Fruit fly (Drosophila melanogaster) Kc167 (cell line): ENCODE results near the gene CG11771.

Experiments
- Myc ChIP-seq: fragments of >200 bp; optimal IDR thresholded peaks from 2 replicates; lab custom pipeline; 2017; ENCODE audit warnings: missing external identifiers
- Sin3A ChIP-seq: fragments of >200 bp; optimal IDR thresholded peaks from 2 replicates; lab custom pipeline; 2018; ENCODE audit warnings: missing external identifiers
- h ChIP-seq: fragments of >200 bp; optimal IDR thresholded peaks from 3 replicates; lab custom pipeline; 2018; ENCODE audit warnings: missing external identifiers
- insv ChIP-seq: fragments of >200 bp; optimal IDR thresholded peaks from 3 replicates; lab custom pipeline; 2018; ENCODE audit warnings: missing external identifiers
- psq ChIP-seq: fragments of >200 bp; optimal IDR thresholded peaks from 2 replicates; lab custom pipeline; 2017; ENCODE audit warnings: missing external identifiers
- ttk ChIP-seq: sonication (Bioruptor generic); optimal IDR thresholded peaks from 2 replicates; lab custom pipeline; 2017; ENCODE audit warnings: missing external identifiers

The CG11771 gene

dm6 chr3R:24931856-24932255 lies at the start of gene CG11771:
Gene CG11771 (plus strand): TSS chr3R:24932010.
- TF ChIP-seq ttk (lab: Kevin White, UChicago) (no peak), insv (lab: Kevin White, UChicago) (no peak), Myc (lab: Kevin White, UChicago) (no peak), Sin3A (lab: Kevin White, UChicago) (no peak), h (no peak), psq (lab: Kevin White, UChicago) (no peak)

dm6 chr3R:24886470-24886869 lies 45.3 kb upstream of the CG11771 start:
- TF ChIP-seq Myc (lab: Kevin White, UChicago) (no peak), ttk (lab: Kevin White, UChicago) (no peak), h (no peak), insv (lab: Kevin White, UChicago) (no peak), Sin3A (lab: Kevin White, UChicago) (no peak), psq (lab: Kevin White, UChicago) (no peak)

DNA sequence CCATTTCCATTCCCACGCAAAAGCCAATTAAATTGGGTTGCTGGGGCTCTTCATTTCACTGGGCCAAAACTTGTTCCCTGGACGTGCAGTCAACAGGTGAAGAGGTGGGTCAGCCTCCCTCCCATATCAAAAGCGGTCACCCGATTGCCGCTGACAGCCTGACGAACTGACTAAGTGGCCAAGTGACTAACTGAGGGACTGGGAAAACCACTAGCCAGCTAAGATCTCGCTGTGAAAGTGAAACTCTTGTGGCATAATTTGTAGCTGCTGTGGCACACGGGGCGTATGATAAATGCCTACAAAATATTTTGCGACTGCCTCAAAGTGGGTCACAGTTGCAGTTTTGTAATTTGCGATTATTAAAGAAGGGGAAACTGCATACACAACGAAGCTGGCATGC lies 43.4 kb upstream of the CG11771 start:
- no peak for TF ChIP-seq Myc (lab: Kevin White, UChicago)
- no peak for TF ChIP-seq psq (lab: Kevin White, UChicago)
- TF ChIP-seq insv (lab: Kevin White, UChicago) = no peak
- TF ChIP-seq ttk (lab: Kevin White, UChicago) = no peak
- TF ChIP-seq h = no peak
- TF ChIP-seq Sin3A (lab: Kevin White, UChicago) = no peak

- TF ChIP-seq psq (lab: Kevin White, UChicago) (no peak), Sin3A (lab: Kevin White, UChicago) (no peak), ttk (lab: Kevin White, UChicago) (no peak), Myc (lab: Kevin White, UChicago) (no peak), insv (lab: Kevin White, UChicago) (no peak), h (no peak)
These were observed 42.4 kb upstream of the CG11771 start for dm6 chr3R:24889303-24889892.

DNA sequence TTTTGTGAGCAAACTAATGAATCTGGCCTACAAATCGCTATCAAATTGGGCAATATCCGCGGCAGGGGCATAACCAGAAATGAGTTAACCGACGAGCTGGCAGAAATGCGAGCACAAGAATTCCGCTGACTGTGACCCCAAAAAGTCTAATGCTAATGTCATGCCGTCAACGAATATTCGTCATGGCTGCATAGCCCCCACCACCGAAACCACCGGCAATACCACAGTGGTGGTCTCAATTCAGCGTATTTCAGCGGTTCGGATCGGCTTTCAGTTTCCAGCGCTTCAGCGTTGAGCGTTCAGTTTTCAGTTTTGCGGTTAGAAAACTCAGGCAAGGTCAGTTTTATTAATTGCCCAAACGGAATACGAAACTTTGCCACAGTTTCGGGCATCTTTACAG lies 41.6 kb upstream of the CG11771 start:
- no peak for TF ChIP-seq ttk (lab: Kevin White, UChicago)
- TF ChIP-seq Myc (lab: Kevin White, UChicago) = no peak
- no peak for TF ChIP-seq Sin3A (lab: Kevin White, UChicago)
- TF ChIP-seq psq (lab: Kevin White, UChicago) = no peak
- no peak for TF ChIP-seq insv (lab: Kevin White, UChicago)
- TF ChIP-seq h = no peak

dm6 chr3R:24890919-24891318 lies 40.9 kb upstream of the CG11771 start:
- TF ChIP-seq Sin3A (lab: Kevin White, UChicago) (no peak), Myc (lab: Kevin White, UChicago) (no peak), insv (lab: Kevin White, UChicago) (no peak), ttk (lab: Kevin White, UChicago) (no peak), h (no peak), psq (lab: Kevin White, UChicago) (no peak)

dm6 chr3R:24893320-24893955 lies 38.4 kb upstream of the CG11771 start:
- TF ChIP-seq ttk (lab: Kevin White, UChicago) (no peak), psq (lab: Kevin White, UChicago) (no peak), Myc (lab: Kevin White, UChicago) (no peak), Sin3A (lab: Kevin White, UChicago) (no peak), insv (lab: Kevin White, UChicago) (no peak), h (no peak)

dm6 chr3R:24894419-24895206 lies 37.2 kb upstream of the CG11771 start, which contains the start of the genes CG31121 and CG11069:
Gene CG31121 (minus strand): TSS chr3R:24894605.
Gene CG11069 (plus strand): TSS chr3R:24894742.
- TF ChIP-seq Sin3A (lab: Kevin White, UChicago) (no peak), psq (lab: Kevin White, UChicago) (no peak), ttk (lab: Kevin White, UChicago) (no peak), insv (lab: Kevin White, UChicago) (no peak), Myc (lab: Kevin White, UChicago) (no peak), h (no peak)

dm6 chr3R:24900816-24901215 lies 31.0 kb upstream of the CG11771 start, which contains the start of gene CG10845:
Gene CG10845 (plus strand): TSS chr3R:24901116.
- TF ChIP-seq psq (lab: Kevin White, UChicago) (no peak), Sin3A (lab: Kevin White, UChicago) (no peak), ttk (lab: Kevin White, UChicago) (no peak), insv (lab: Kevin White, UChicago) (no peak), h (no peak), Myc (lab: Kevin White, UChicago) (no peak)

DNA sequence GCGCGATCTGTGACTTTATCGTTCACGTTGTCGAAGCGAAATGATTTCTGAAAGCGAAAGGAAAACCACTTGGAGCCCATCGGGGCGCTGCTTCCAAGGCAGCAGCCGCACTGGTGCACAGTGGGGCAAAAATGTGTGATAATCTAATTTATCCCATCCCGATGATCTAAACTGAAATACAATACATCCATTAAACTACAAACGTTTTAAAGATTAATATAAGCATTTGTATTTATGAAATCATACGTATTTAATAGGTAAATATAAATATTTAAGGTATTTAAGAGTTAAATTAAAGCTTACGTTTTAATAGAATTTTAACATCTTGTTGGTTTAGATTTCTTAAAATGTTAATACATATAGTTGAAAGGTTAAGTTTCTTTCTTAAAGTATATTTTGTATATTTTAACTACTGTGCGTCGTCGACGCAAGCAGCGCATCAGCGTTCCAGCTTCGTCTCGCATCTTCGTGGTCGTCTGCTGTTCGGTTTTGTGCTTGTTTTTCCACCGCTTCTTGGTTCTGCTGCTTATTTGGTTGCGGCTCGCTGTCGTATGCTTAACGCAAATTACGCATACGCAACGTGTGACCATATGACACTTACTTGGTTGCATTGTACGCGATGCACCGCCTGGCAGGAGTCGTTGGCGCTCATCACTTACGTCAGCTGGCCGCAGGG lies 25.7 kb upstream of the CG11771 start, which contains the start of gene CG13643:
CG13643 (minus strand) TSS at position 46 of the 676 bp plus-strand sequence.
- TF ChIP-seq psq (lab: Kevin White, UChicago) = no peak
- TF ChIP-seq insv (lab: Kevin White, UChicago) = no peak
- TF ChIP-seq Myc (lab: Kevin White, UChicago) = no peak
- no peak for TF ChIP-seq Sin3A (lab: Kevin White, UChicago)
- no peak for TF ChIP-seq h
- no peak for TF ChIP-seq ttk (lab: Kevin White, UChicago)
